Fruit fly (Drosophila melanogaster): ENCODE measurements around the gene Grip.

Grip gene

dm6 chrX:6003830-6004229 lies 37.8 kb downstream of the Grip start:
- TF ChIP-seq Hr96 (GFP tag; optimal IDR thresholded peaks at IDR 0.05) = no peak
- TF ChIP-seq CG11617 (GFP tag; optimal IDR thresholded peaks at IDR 0.05) = no peak
- TF ChIP-seq toe (GFP tag; optimal IDR thresholded peaks at IDR 0.05) = no peak
- no peak for TF ChIP-seq ovo (GFP tag; optimal IDR thresholded peaks at IDR 0.05)
- no peak for TF ChIP-seq Mnt (GFP tag; optimal IDR thresholded peaks at IDR 0.05)
- no peak for TF ChIP-seq CG12768 (GFP tag; optimal IDR thresholded peaks at IDR 0.05)

DNA sequence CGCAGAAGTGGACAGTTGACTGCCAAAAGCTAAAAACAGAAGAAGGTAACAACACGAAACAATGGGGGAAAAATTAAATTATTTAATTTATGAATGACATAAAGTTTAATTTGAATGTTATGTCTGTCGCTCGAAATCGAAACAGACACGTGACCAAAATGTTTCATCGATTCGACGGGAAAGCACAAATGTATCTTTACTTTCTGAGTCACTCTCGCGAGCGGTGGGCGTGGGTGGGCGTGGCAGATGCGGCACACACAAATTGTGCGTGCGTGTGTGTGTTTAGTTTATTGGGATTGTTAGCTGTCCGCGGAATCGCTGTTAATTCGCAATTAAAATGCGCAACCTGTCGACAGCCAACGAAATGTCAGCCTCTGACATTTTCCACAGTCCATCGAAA lies 41.4 kb downstream of the Grip start:
- TF ChIP-seq Mnt (GFP tag; optimal IDR thresholded peaks at IDR 0.05) = no peak
- TF ChIP-seq cnc (optimal IDR thresholded peaks at IDR 0.05) = no peak
- TF ChIP-seq CG33017 (tag; optimal IDR thresholded peaks at IDR 0.05) = no peak
- no peak for TF ChIP-seq CG12768 (GFP tag; optimal IDR thresholded peaks at IDR 0.05)
- no peak for TF ChIP-seq toe (GFP tag; optimal IDR thresholded peaks at IDR 0.05)
- no peak for TF ChIP-seq tj (GFP tag; optimal IDR thresholded peaks at IDR 0.05)
- TF ChIP-seq CG11617 (GFP tag; optimal IDR thresholded peaks at IDR 0.05) = no peak
- no peak for TF ChIP-seq Crg-1 (GFP tag; optimal IDR thresholded peaks at IDR 0.05)

- TF ChIP-seq kay (GFP tag; ENCODE audit: borderline replicate concordance) (no peak), CG14711 (tag; optimal IDR thresholded peaks at IDR 0.05) (no peak), Hr96 (GFP tag; optimal IDR thresholded peaks at IDR 0.05) (no peak), cnc (optimal IDR thresholded peaks at IDR 0.05) (no peak), tj (GFP tag; optimal IDR thresholded peaks at IDR 0.05) (no peak), Crg-1 (GFP tag; optimal IDR thresholded peaks at IDR 0.05) (no peak), cic (GFP tag; optimal IDR thresholded peaks at IDR 0.05) (no peak), CG1620 (GFP tag; optimal IDR thresholded peaks at IDR 0.05) (no peak)
Observed at dm6 chrX:6010539-6011268, 44.6 kb downstream of the Grip start.

- TF ChIP-seq pad (GFP tag; optimal IDR thresholded peaks at IDR 0.05) (peak; percentile 60), cic (GFP tag; optimal IDR thresholded peaks at IDR 0.05) (no peak)
Observed at dm6 chrX:6012976-6013684, 47.1 kb downstream of the Grip start, which contains the start of gene mab-21. mab-21 (minus strand) TSS chrX:6013181.

- no peak for TF ChIP-seq CG14711 (tag; optimal IDR thresholded peaks at IDR 0.05)
- TF ChIP-seq pad (GFP tag; optimal IDR thresholded peaks at IDR 0.05) = no peak
- no peak for TF ChIP-seq CG11617 (GFP tag; optimal IDR thresholded peaks at IDR 0.05)
- no peak for TF ChIP-seq cnc (optimal IDR thresholded peaks at IDR 0.05)
- no peak for TF ChIP-seq kay (GFP tag; ENCODE audit: borderline replicate concordance)
- TF ChIP-seq CG5204 (GFP tag; optimal IDR thresholded peaks at IDR 0.05) = no peak
- TF ChIP-seq CG33017 (tag; optimal IDR thresholded peaks at IDR 0.05) = no peak
- TF ChIP-seq Crg-1 (GFP tag; optimal IDR thresholded peaks at IDR 0.05) = no peak
- no peak for TF ChIP-seq ovo (GFP tag; optimal IDR thresholded peaks at IDR 0.05)
Observed at dm6 chrX:6020254-6020653, 54.2 kb downstream of the Grip start.

DNA sequence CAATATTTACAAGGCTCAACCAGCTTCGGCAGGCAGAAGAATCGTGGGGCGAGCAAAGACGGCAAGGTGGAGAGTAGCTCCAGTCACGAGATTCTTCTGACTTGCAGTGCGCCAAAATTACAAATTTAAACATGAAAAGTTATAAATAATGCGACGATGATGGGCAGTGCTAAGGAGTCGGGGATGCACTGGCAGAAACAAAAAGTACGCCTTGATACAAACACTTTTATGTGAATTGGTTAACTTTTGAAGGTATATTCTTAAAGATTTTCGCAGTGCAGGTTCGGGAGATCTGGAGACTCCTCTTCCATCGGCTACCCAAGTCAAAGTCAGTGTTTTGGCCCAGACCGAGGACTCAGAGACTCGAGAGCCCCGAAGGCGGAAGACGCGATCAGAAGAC lies 55.3 kb downstream of the Grip start:
- TF ChIP-seq pad (GFP tag; optimal IDR thresholded peaks at IDR 0.05) (no peak), Hr96 (GFP tag; optimal IDR thresholded peaks at IDR 0.05) (no peak), CG11617 (GFP tag; optimal IDR thresholded peaks at IDR 0.05) (no peak), toe (GFP tag; optimal IDR thresholded peaks at IDR 0.05) (no peak), ovo (GFP tag; optimal IDR thresholded peaks at IDR 0.05) (no peak), CG7101 (tag; optimal IDR thresholded peaks at IDR 0.05) (no peak), Clk (GFP tag; optimal IDR thresholded peaks at IDR 0.05) (no peak), CG14711 (tag; optimal IDR thresholded peaks at IDR 0.05) (no peak), tj (GFP tag; optimal IDR thresholded peaks at IDR 0.05) (no peak), kay (GFP tag; ENCODE audit: borderline replicate concordance) (no peak), CG12768 (GFP tag; optimal IDR thresholded peaks at IDR 0.05) (no peak), cnc (optimal IDR thresholded peaks at IDR 0.05) (no peak), CG33017 (tag; optimal IDR thresholded peaks at IDR 0.05) (no peak), bab1 (GFP tag; optimal IDR thresholded peaks at IDR 0.05) (no peak)

- TF ChIP-seq CG12768 (GFP tag; optimal IDR thresholded peaks at IDR 0.05) (no peak), Crg-1 (GFP tag; optimal IDR thresholded peaks at IDR 0.05) (no peak), cnc (optimal IDR thresholded peaks at IDR 0.05) (no peak), toe (GFP tag; optimal IDR thresholded peaks at IDR 0.05) (no peak), CG11617 (GFP tag; optimal IDR thresholded peaks at IDR 0.05) (no peak), bab1 (GFP tag; optimal IDR thresholded peaks at IDR 0.05) (no peak), CG7045 (GFP tag; optimal IDR thresholded peaks at IDR 0.05) (no peak), CG1620 (GFP tag; optimal IDR thresholded peaks at IDR 0.05) (no peak), CG5204 (GFP tag; optimal IDR thresholded peaks at IDR 0.05) (no peak), ovo (GFP tag; optimal IDR thresholded peaks at IDR 0.05) (no peak), CG33017 (tag; optimal IDR thresholded peaks at IDR 0.05) (no peak)
Observed at dm6 chrX:6022090-6022489, 56.0 kb downstream of the Grip start.
